Worm (Caenorhabditis elegans) whole organism, L4/young adult: ENCODE results near the gene tpst-2.

ENCODE experiments used
- W03F9.2 ChIP-seq: fragments of 150-350 bp; optimal IDR thresholded peaks from 2 replicates; lab custom pipeline; 2014; ENCODE audit warnings: missing biosample characterization, missing genetic modification characterization
- dao-5 ChIP-seq: sonication (generic microtip); optimal IDR thresholded peaks from 2 replicates; lab custom pipeline; 2016; ENCODE audit warnings: missing genotype, missing genetic modification characterization, moderate library complexity, missing compliant biosample characterization
- him-1 ChIP-seq: sonication (generic microtip); optimal IDR thresholded peaks from 2 replicates; lab custom pipeline; 2016; ENCODE audit warnings: missing genotype, missing genetic modification reagents, missing genetic modification characterization, missing compliant biosample characterization

Gene tpst-2

DNA sequence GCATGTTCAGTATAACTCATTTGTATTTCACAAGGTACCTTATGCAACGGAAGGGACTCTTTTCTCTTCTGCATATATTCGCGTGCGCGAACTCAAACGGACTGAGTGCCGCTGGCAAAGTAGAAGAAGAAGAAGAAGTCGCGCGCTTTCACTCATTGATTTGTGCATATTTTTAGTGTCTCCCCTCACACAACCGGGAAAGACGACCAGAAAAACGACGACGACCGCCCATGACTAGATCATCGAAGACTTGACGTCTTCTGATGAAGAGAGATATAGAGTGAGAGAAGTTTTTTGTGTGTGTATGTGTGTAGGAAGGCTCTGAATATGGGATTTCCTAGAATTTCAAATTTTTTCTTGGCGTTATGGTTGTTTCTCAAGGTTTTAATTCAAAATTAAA is 6.7 kb upstream of the tpst-2 start:
- TF ChIP-seq him-1 (peak; percentile 66), W03F9.2 (tag; lab: Kevin White, UChicago) (no peak), dao-5 (no peak)

DNA sequence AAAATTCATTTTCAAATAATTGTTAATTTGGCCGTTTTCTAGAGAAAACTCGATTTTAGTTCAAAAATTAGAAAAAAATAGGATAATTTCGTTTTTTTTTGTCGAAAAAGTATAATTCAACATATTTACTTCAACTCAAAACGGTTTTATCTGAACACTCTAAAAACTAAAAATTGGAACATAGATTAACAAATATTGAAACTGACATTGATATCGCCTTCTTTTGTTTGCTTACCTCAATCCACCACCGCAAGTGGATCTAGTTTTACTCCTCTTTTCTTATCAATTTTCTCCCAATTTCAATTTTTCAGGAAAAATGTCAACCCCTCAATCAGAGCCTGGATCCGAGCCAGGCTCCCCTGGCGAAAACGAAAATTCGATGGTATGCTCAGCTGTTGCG is 6.2 kb upstream of the tpst-2 start, which contains the start of gene ptl-1:
Gene ptl-1, plus strand, starts transcription at position 301 of the 400 bp plus-strand sequence.
- TF ChIP-seq dao-5 (no peak), him-1 (no peak), W03F9.2 (tag; lab: Kevin White, UChicago) (no peak)

DNA sequence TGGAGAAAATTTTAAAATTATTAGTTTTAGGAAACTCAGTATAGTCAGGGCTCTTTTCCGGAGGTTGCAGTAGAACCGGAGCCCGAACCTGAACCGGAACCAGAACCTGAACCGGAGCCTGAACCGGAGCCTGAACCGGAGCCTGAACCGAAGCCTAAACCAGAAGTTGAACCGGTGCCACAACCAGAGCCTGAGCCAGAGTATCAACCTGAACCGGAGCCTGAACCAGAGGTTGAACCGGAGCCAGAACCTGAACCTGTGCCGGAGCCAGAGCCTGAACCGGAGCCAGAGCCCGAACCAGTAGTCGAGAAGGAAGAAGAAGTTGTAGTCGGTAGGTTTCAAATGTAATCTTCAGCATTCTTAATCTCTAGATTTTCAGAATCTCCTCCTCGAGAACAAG is 2.5 kb upstream of the tpst-2 start:
- no peak for TF ChIP-seq dao-5
- TF ChIP-seq him-1: no peak
- no peak for TF ChIP-seq W03F9.2 (tag; lab: Kevin White, UChicago)

DNA sequence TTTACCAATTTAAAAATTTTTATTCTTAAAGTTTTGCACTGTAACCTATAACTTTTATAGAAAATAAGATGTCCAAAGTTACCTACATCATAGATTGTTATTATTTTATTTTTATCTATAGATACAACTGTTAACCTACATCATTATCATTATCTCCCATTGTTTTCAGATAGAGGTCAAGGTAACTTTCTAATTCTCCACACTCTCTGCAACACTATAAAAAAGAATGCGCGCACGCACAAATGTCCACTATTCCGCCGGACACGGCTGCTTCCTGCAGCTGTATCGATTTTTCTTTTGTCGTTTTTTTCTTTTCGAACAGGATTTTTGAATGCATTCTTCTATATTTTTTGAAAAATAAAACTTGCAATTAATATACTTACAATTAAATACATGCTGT is 1.6 kb downstream of the tpst-2 start:
- TF ChIP-seq dao-5 (no peak), W03F9.2 (tag; lab: Kevin White, UChicago) (no peak), him-1 (no peak)

DNA sequence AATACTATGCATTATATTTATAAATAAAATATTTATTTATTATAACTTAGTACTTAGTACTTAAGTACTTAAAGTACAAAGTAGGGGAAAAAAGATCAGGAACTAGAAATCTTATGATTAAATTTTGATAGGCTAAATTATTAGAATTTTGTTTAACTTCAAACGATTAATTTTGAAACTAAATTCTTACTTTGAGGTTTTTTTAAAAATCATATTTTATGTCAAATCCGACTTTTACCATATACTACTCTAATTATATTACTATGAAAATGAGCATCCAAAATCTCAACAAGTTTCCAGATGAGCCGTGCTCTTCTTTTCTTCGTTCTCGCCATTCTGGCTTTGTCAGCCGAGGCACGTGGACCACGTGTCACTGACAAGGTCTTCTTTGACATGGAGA is 2.1 kb downstream of the tpst-2 start, which contains the start of gene cyn-6:
Gene cyn-6, plus strand, starts transcription at position 301 of the 400 bp plus-strand sequence.
- TF ChIP-seq him-1 (no peak), W03F9.2 (tag; lab: Kevin White, UChicago) (no peak), dao-5 (no peak)

DNA sequence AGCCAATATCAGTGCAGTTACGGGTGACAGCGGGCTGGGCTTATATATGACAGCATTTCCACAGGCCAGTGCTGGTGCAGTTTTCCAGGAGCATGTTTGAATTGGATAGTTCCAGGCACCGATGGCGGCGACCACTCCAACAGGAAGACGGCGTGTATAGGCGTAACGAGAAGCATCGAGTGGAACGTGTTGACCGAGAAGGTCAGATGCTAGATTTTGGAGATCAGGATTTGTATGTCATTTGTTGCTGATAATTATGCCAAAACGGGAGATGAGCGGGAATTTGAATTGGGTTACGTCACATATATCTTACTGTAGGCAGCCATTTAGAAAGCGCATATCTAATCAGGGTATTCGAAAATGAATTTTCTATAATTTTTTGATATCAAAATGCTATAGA is 4.4 kb downstream of the tpst-2 start:
- TF ChIP-seq dao-5: no peak
- no peak for TF ChIP-seq W03F9.2 (tag; lab: Kevin White, UChicago)
- no peak for TF ChIP-seq him-1

DNA sequence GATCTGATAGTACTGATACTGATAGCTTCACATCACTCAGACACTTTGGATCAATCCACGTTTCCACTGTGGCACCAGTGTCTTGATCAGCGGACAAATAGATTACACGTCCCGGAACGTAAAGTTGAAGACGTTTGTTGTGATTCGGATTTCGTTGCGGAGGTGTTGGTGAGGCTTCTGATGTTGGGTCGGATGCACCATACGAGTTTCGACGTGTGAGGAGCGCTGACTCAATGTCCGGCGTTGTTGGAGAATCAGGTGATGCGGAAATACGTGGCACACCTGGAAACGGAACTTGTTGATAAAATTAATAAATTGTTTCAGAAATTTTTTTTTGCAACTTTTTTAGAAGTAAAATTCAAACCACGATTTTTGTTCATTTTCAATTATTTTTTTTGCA is 7.7 kb downstream of the tpst-2 start, which contains the start of gene alh-11:
Gene alh-11, minus strand, starts transcription at position 101 of the 400 bp plus-strand sequence.
- TF ChIP-seq W03F9.2 (tag; lab: Kevin White, UChicago) (no peak), dao-5 (no peak), him-1 (no peak)

DNA sequence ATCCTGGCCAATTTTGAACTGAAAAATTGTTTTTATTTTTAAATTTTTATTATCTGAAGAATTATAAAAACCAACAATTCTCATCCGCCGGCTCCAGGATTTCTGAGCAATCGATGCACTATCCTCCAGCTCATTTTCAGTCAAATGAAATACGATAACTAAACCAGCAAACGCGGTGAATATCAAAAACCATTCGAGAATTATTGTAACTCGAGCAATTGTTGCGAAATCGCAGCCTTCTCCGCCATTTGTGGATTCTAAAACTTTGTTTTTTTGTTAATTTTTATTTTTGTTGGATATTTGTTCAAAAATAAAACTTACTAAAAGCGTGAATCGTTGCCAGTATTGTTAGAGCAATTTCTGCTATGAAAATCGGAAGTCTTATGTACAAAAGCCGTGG is 11.4 kb downstream of the tpst-2 start:
- TF ChIP-seq W03F9.2 (tag; lab: Kevin White, UChicago) (no peak), dao-5 (no peak), him-1 (no peak)

DNA sequence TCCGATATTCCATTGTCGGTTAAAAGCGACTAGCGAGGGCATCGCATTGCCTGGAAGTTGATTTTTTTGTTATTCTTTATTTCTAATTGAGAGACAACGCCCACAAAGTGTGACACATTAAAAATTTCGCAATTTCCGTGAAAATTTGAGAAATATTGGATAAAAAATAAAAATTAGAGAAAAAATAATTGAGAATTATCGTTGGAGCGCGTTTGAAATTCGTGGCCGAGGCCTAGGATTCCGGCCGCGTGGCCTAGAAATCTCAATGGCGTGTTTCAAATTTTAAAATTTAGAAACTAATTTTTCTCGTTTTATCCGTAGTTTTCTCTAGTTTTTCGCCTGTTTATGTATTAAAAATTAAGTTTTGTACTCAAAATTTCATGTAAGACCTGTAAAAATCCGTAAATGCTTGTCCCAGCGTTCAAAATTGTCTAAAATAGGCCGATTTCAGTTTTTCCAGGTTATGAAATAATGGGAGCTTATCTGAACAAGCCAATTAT is 12.2 kb downstream of the tpst-2 start, which contains the start of the genes dagl-2 and ppm-1.G:
Gene dagl-2, minus strand, starts transcription at position 52 of the 500 bp plus-strand sequence.
Gene ppm-1.G, plus strand, starts transcription at position 450 of the 500 bp plus-strand sequence.
- TF ChIP-seq W03F9.2 (tag; lab: Kevin White, UChicago): peak; percentile 82
- no peak for TF ChIP-seq dao-5

DNA sequence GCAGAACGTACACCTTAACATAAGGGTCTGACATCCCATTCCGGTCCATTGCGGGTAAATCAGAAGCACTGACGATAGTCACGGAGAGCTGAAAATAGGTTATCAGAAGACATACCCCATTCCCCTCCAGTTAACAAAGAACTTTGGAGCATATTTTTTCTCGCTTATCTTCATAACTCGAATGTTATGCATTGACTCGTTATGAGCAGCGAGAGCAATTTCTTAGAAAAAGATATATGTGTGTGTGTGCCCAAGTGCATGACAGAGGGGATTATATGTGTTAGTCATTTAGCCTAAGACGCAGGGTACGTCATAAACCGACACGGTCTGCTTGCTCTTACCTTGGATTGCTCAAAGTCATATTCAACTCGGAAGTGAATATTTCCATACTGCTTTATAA is 18.5 kb downstream of the tpst-2 start:
- TF ChIP-seq him-1: no peak
- no peak for TF ChIP-seq W03F9.2 (tag; lab: Kevin White, UChicago)
- TF ChIP-seq dao-5: no peak

DNA sequence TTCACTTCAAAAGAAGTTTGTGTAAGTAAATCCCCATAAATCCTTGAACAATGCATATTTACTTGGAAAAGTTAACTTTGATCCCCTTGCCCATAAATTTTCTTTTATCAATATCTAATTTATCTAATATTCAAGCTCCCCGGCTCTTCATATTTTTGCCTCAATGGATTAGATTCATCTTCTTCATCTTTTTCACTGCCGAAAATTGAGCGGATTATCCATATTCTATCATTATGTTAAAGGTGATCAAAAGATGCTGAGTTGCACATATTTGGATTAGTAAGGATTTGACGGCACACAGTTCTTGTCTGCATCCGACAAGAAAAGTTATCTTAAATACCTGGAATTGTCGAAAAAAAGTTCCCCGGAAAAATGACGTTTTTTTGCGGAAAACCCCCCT is 19.5 kb downstream of the tpst-2 start:
- TF ChIP-seq him-1: no peak

DNA sequence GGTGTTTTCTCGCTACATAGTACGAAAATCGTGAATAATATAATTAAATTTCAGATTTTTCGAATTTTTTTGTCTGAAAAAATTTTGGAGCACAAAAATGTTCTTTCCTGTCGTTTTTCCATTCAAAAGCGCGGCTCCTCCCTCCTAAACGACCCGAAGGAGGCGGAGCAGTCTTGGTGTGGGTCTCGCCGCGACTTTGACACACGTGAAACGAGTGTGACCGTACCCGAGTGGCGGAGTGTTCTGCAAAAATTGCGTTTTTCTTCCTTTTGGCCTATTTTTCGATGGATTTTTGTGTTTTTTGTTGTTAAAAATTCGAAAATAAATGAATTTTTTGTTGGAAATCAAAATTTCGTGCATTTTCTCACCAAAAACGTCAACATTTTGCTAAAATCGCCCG is 22.5 kb downstream of the tpst-2 start, which contains the start of gene snt-2:
Gene snt-2, minus strand, starts transcription at position 139 of the 400 bp plus-strand sequence.
- TF ChIP-seq W03F9.2 (tag; lab: Kevin White, UChicago) (peak; percentile 42), him-1 (peak; percentile 35), dao-5 (no peak)

DNA sequence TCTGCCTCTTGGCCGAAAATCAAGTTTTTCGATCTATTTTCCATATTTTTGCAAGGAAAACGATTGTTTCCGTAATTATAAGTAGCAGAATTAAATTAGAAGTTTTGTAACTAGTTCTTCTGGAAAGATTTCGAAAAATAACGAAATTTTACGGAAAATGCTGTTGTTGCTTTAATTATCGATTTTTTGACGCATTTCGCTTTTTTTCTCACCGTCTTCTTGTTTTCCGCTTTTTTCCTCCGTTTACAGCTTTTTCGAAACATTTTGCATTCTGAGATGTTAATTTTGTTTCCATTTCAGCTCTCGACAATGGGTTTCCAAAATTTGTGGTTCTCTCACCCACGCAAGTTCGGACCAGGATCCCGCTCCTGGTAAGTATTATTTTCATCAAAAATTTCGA is 22.9 kb downstream of the tpst-2 start, which contains the start of gene rps-29:
Gene rps-29, plus strand, starts transcription at position 301 of the 400 bp plus-strand sequence.
- TF ChIP-seq W03F9.2 (tag; lab: Kevin White, UChicago) (no peak), dao-5 (no peak), him-1 (no peak)

DNA sequence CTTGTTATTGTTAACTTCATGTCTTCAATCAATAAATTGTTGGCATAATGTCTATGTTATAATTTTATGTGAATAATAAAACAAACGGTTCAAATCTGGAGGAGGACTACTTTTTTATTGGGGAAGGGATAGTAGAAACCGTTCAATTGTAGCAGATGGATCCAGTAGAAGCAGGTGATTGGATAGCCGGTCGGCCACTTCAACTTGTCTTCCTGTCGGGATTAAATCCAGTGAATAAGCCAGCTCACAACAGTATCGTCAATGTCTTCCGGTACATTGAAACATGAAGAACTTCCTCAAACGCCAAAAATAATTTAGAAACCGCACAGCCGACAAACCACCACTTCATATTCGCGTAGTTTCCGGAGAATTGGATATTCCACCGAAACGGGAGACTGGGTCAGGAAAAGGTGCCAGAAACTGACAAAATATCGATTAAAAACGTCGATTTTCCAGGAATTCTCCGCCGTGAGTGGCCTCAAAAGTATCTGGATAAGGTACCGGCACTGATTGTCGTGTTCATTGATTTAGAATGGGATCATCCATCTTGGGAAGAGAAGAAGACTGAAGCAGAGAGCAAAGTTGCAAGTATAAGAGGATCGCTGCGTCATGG is 24.0 kb downstream of the tpst-2 start, which contains the start of gene trpp-11:
Gene trpp-11, plus strand, starts transcription at position 153 of the 613 bp plus-strand sequence.
- TF ChIP-seq dao-5: no peak
- TF ChIP-seq him-1: no peak

DNA sequence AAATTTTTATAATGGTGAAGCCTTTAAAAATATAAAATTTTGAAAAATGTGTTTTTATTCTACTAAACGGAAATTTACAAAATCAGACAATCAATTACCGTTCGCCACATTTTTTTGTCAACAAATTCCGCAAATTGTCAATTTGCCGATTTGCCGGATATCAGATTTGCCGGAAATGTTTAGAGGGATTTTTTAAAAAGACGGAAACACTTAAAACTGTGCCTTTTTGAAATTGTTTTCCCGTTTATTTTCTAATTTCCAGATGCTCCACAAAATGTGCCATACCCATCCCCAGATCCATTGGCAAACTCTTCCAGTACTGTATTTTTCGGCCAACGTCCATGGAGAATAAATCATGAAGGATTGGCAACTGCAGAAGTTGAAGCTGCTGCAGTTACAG is 26.4 kb downstream of the tpst-2 start:
- TF ChIP-seq him-1 (no peak), dao-5 (no peak), W03F9.2 (tag; lab: Kevin White, UChicago) (no peak)

DNA sequence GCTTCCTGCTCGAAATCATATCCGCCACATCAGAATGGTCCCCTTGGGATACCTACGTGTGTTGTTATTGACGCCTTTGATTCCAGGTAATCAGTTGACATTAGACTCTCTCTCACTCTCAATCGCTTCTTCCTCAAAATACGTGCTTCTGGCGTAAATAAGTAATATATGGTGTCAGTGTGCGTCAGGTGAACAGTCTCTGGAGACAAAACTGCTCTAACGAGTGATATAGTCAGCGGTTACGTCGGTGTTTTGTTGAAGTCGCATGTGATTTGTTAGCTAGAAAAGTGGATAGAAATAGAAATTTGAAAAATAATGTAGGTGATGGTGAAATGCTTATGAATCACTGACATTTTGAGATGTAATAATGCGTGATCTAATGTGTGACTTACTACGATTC is 31.0 kb downstream of the tpst-2 start:
- TF ChIP-seq dao-5 (no peak), W03F9.2 (tag; lab: Kevin White, UChicago) (no peak)
